Fruit fly (Drosophila melanogaster) whole organism, embryonic: ENCODE measurements around the gene slam.

Experiments
- Fer2 ChIP-seq: fragments of 200-800 bp; sonication (Bioruptor generic); optimal IDR thresholded peaks from 2 replicates; lab custom pipeline; 2018; ENCODE audit warnings: missing biosample characterization, mild to moderate bottlenecking, missing genetic modification characterization, moderate library complexity
- luna ChIP-seq: fragments of 200-800 bp; sonication (Bioruptor generic); optimal IDR thresholded peaks from 2 replicates; lab custom pipeline; 2016; ENCODE audit warnings: missing biosample characterization, missing genetic modification characterization

- TF ChIP-seq Fer2 (tag; lab: Kevin White, UChicago) (no peak), luna (GFP tag; lab: Kevin White, UChicago) (no peak)
Measured at dm6 chr2L:6354231-6354630, 18.0 kb upstream of the slam start, which contains the start of gene ppk7.
